Worm (Caenorhabditis elegans): ENCODE data around the gene coq-6.

coq-6 gene

DNA sequence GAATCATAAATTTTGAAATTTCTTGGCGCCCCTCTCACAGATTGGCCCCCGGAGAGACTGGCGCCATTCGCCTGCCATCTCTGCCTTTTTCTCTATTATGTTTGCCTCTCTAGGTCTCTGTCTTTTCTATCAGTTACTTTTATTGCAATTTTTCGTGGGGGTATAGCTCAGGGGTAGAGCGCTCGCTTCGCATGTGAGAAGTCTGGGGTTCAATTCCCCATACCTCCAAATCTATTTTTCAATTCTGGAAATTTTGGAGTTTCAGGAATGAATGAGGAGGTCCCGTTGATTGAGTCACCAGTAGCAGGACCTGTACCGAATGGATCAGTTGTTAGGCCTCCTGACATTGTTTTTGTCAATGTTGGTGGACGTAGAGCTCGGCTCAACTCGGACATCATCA is 18.5 kb upstream of the coq-6 start, which contains the start of gene kvs-3 (continued):
- no peak for TF ChIP-seq C34B4.2 (tag; optimal IDR thresholded peaks at IDR 0.05)
- no peak for TF ChIP-seq nhr-12 (tag; optimal IDR thresholded peaks at IDR 0.05)
- no peak for TF ChIP-seq hpl-2 (GFP tag; optimal IDR thresholded peaks at IDR 0.05)
- no peak for TF ChIP-seq F16B12.6 (tag; optimal IDR thresholded peaks at IDR 0.05)
- peak; percentile 6 to 48 for TF ChIP-seq lsy-2 (tag; optimal IDR thresholded peaks at IDR 0.05)
- TF ChIP-seq nhr-77 (tag; optimal IDR thresholded peaks at IDR 0.05) = peak; percentile 8
- peak; percentile 59 for TF ChIP-seq nhr-90 (tag; optimal IDR thresholded peaks at IDR 0.05; ENCODE audit: poor library complexity)
- peak in 2 of 3 experiments; percentile 27 to 30 for TF ChIP-seq dpl-1 (GFP tag; optimal IDR thresholded peaks at IDR 0.05)
- peak; percentile 47 for TF ChIP-seq elt-2 (tag; optimal IDR thresholded peaks at IDR 0.05)
- peak; percentile 6 for TF ChIP-seq ztf-4 (tag; optimal IDR thresholded peaks at IDR 0.05)
- TF ChIP-seq pax-3 (tag; optimal IDR thresholded peaks at IDR 0.05) = no peak
- TF ChIP-seq rnt-1 (tag; optimal IDR thresholded peaks at IDR 0.05) = peak; percentile 48
- peak; percentile 27 for TF ChIP-seq irx-1 (tag; optimal IDR thresholded peaks at IDR 0.05)
- TF ChIP-seq fos-1 (tag; optimal IDR thresholded peaks at IDR 0.05) = peak; percentile 31
- TF ChIP-seq lin-35 (GFP tag; optimal IDR thresholded peaks at IDR 0.05) = peak in 1 of 2 experiments; percentile 63
- TF ChIP-seq ceh-8 (GFP tag; optimal IDR thresholded peaks at IDR 0.05) = peak; percentile 24
- no peak for TF ChIP-seq elt-3 (tag; optimal IDR thresholded peaks at IDR 0.05)
- TF ChIP-seq skn-1 (tag; optimal IDR thresholded peaks at IDR 0.05) = peak; percentile 39
- no peak for TF ChIP-seq sox-4 (tag; optimal IDR thresholded peaks at IDR 0.05)
- peak; percentile 1 for TF ChIP-seq nhr-76 (tag; optimal IDR thresholded peaks at IDR 0.05)
- no peak for TF ChIP-seq ceh-88 (GFP tag; IDR thresholded peaks at IDR 0.05)
- no peak for TF ChIP-seq aha-1 (tag; optimal IDR thresholded peaks at IDR 0.05)
- peak; percentile 58 for TF ChIP-seq nhr-19 (GFP tag; conservative IDR thresholded peaks at IDR 0.05)

DNA sequence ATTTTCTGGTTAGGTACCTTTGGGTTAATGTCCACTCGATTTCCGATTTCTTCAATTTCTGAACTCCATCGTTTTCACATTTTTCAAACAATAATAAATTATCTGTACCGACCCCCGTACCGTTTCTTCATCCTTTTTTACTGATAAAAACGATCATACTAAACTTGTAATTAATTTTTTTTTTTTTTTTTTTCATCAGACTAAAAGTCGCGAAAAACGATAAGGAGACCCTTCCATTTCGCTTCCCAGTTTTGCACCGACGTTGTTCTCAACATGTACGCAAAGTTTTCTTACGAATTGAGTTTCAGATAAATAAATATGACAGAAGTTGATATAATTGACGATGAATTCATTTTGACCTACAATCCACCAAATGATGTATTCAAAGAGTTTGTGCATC is 15.4 kb upstream of the coq-6 start, which contains the start of gene F44A2.7:
Gene F44A2.7, plus strand, starts transcription at position 301 of the 400 bp plus-strand sequence.
- TF ChIP-seq nhr-12 (tag; optimal IDR thresholded peaks at IDR 0.05) (no peak), C04F5.9 (tag; optimal IDR thresholded peaks at IDR 0.05) (no peak)

DNA sequence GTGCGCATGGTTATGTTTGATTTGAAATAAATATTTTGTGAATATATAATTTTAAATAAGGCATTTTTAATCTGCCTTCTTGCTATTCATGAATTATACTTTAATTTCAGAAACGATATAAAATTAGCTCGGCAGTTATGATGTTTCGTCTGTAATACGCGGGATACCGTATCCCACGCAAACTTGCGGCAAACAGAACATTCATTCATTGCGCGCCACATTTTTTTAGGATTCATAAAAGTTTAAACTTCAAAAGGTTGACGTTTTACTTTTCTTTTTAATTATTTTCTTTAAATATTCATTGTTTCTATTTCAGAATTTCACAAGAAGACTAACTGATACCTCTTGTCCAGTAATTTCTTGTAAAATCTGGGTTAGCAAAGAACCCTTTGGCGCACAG is 13.7 kb upstream of the coq-6 start, which contains the start of gene tag-153:
Gene tag-153, plus strand, starts transcription at position 200 of the 400 bp plus-strand sequence.
- TF ChIP-seq nhr-28 (tag; optimal IDR thresholded peaks at IDR 0.05) (no peak), zip-4 (GFP tag; optimal IDR thresholded peaks at IDR 0.05) (no peak)

DNA sequence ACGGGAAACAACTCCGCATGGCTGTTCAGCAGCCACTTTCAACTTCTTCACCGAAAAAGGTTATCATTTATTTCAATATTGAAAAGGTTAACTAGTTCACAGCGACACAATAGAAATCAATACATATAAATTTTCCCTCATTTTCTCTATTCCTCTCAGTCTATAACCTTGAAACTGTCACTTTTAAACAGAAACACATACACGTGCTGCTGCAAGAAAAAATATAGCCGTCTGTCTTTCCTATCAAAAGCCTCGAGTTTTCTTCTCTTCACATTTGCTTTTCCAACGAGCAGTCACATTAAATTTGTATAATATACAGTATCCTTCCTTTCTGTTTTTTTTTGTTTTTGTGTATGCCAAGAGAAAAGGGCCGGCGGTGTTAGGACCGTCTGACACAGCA is 12.4 kb upstream of the coq-6 start:
- TF ChIP-seq F16B12.6 (tag; optimal IDR thresholded peaks at IDR 0.05) (no peak), ceh-90 (tag; optimal IDR thresholded peaks at IDR 0.05) (no peak), nhr-85 (tag) (peak; percentile 56), lir-3 (tag; optimal IDR thresholded peaks at IDR 0.05; ENCODE audit: poor library complexity) (no peak), fkh-8 (tag; optimal IDR thresholded peaks at IDR 0.05) (no peak), elt-3 (tag; optimal IDR thresholded peaks at IDR 0.05) (peak in 1 of 6 experiments; percentile 2), fkh-10 (GFP tag; optimal IDR thresholded peaks at IDR 0.05) (no peak), egl-27 (tag; optimal IDR thresholded peaks at IDR 0.05) (no peak), sox-4 (tag; optimal IDR thresholded peaks at IDR 0.05) (no peak), mep-1 (tag; optimal IDR thresholded peaks at IDR 0.05) (peak; percentile 39), C16A3.4 (tag; optimal IDR thresholded peaks at IDR 0.05) (no peak), C04F5.9 (tag; optimal IDR thresholded peaks at IDR 0.05) (no peak), pqm-1 (tag; optimal IDR thresholded peaks at IDR 0.05) (no peak), lin-14 (GFP tag; optimal IDR thresholded peaks at IDR 0.05) (peak; percentile 35), lin-35 (GFP tag; optimal IDR thresholded peaks at IDR 0.05) (peak in 1 of 2 experiments; percentile 11), nhr-77 (tag; optimal IDR thresholded peaks at IDR 0.05) (no peak), unc-62 (GFP tag; optimal IDR thresholded peaks at IDR 0.05) (no peak), blmp-1 (tag; optimal IDR thresholded peaks at IDR 0.05) (peak; percentile 64), pag-3 (tag; optimal IDR thresholded peaks at IDR 0.05; ENCODE audit: borderline replicate concordance, insufficient read depth) (no peak), nhr-20 (tag; optimal IDR thresholded peaks at IDR 0.05) (peak; percentile 3), nhr-237 (tag; optimal IDR thresholded peaks at IDR 0.05) (no peak), egl-13 (tag; optimal IDR thresholded peaks at IDR 0.05) (no peak), efl-3 (GFP tag; optimal IDR thresholded peaks at IDR 0.05) (no peak), nhr-90 (tag; optimal IDR thresholded peaks at IDR 0.05; ENCODE audit: poor library complexity) (no peak)

Measured in whole organism, L1 larva.